Worm (Caenorhabditis elegans) whole organism, young adult: ENCODE data around the gene tomm-70.

Source experiments
- D2030.7 ChIP-seq: fragments of 200-800 bp; sonication (Bioruptor generic); IDR thresholded peaks from 2 replicates; pipeline ENCODE4 v1.3.6; 2022; ENCODE audit warnings: missing genetic modification reagents, missing genetic modification characterization, missing compliant biosample characterization
- F23B12.7 ChIP-seq: sonication (generic microtip); optimal IDR thresholded peaks from 2 replicates; lab custom pipeline; 2017; ENCODE audit warnings: missing genetic modification characterization, mild to moderate bottlenecking, missing compliant biosample characterization, antibody characterized with exemption, moderate library complexity; ENCODE audit not compliant: insufficient read depth
- F37B4.10 ChIP-seq: fragments of 200-800 bp; sonication (Bioruptor generic); IDR thresholded peaks from 2 replicates; pipeline ENCODE4 v1.3.6; 2022; ENCODE audit warnings: missing genetic modification characterization, missing compliant biosample characterization
- F49E8.2 ChIP-seq: sonication (generic microtip); optimal IDR thresholded peaks from 3 replicates; lab custom pipeline; 2017; ENCODE audit warnings: missing genetic modification characterization, mild to moderate bottlenecking, missing compliant biosample characterization, antibody characterized with exemption, moderate library complexity; ENCODE audit not compliant: insufficient read depth
- K12H6.12 ChIP-seq: fragments of 200-800 bp; sonication (Bioruptor generic); optimal IDR thresholded peaks from 2 replicates; lab custom pipeline; 2018; ENCODE audit warnings: mild to moderate bottlenecking, missing genetic modification characterization, missing compliant biosample characterization
- T07F8.4 ChIP-seq: sonication (generic microtip); optimal IDR thresholded peaks from 2 replicates; lab custom pipeline; 2016; ENCODE audit warnings: mild to moderate bottlenecking, missing genetic modification characterization, moderate library complexity, missing compliant biosample characterization
- ZK185.1 ChIP-seq: sonication (generic microtip); optimal IDR thresholded peaks from 2 replicates; lab custom pipeline; 2016; ENCODE audit warnings: mild to moderate bottlenecking, missing genetic modification characterization, missing compliant biosample characterization; ENCODE audit not compliant: poor library complexity, severe bottlenecking
- ama-1 ChIP-seq, 3 experiments: fragments of 150-350 bp in 1 of 3; sonication (generic microtip) in 2 of 3; optimal IDR thresholded peaks; 2 replicates each; lab custom pipeline; 2014 to 2018; ENCODE audit warnings: missing biosample characterization in 2 of 3, missing genetic modification characterization in 2 of 3, missing genetic modification reagents in 2 of 3
- attf-3 ChIP-seq: fragments of 200-800 bp; sonication (Bioruptor generic); conservative IDR thresholded peaks from 2 replicates; pipeline ENCODE4 v1.3.6; 2022; ENCODE audit warnings: missing genetic modification reagents, missing genetic modification characterization, missing compliant biosample characterization
- attf-5 ChIP-seq: fragments of 200-800 bp; sonication (Bioruptor generic); optimal IDR thresholded peaks from 2 replicates; lab custom pipeline; 2018; ENCODE audit warnings: mild to moderate bottlenecking, missing genetic modification characterization, missing compliant biosample characterization
- bed-1 ChIP-seq: fragments of 200-800 bp; sonication (Bioruptor generic); IDR thresholded peaks from 2 replicates; pipeline ENCODE4 v1.3.6; 2022; ENCODE audit warnings: missing genetic modification reagents, missing genetic modification characterization, missing compliant biosample characterization
- ccch-3 ChIP-seq: fragments of 200-800 bp; sonication (Bioruptor generic); optimal IDR thresholded peaks from 2 replicates; lab custom pipeline; 2018; ENCODE audit warnings: mild to moderate bottlenecking, missing genetic modification characterization, missing compliant biosample characterization
- cebp-1 ChIP-seq, 2 experiments: fragments of 200-800 bp in 1 of 2; sonication (Bioruptor generic) in 1 of 2; sonication (generic microtip) in 1 of 2; IDR thresholded peaks in 1 of 2; optimal IDR thresholded peaks in 1 of 2; 2 replicates each; pipeline versions ENCODE4 v1.3.6 to Lab custom; 2017 to 2022; ENCODE audit warnings: missing compliant biosample characterization in 2 of 2, missing genetic modification characterization in 2 of 2, mild to moderate bottlenecking in 1 of 2, missing genetic modification reagents in 1 of 2, moderate library complexity in 1 of 2
- ceh-40 ChIP-seq: fragments of 200-800 bp; sonication (Bioruptor generic); IDR thresholded peaks from 2 replicates; pipeline ENCODE4 v1.3.6; 2022; ENCODE audit warnings: missing genetic modification characterization, missing compliant biosample characterization
- let-607 ChIP-seq, 2 experiments: fragments of 200-800 bp in 1 of 2; sonication (Bioruptor generic) in 1 of 2; sonication (generic microtip) in 1 of 2; optimal IDR thresholded peaks; 2 replicates each; lab custom pipeline; 2016 to 2018; ENCODE audit warnings: mild to moderate bottlenecking in 2 of 2, missing compliant biosample characterization in 2 of 2, missing genetic modification characterization in 2 of 2, moderate library complexity in 2 of 2, missing genotype in 1 of 2
- lin-26 ChIP-seq: fragments of 200-800 bp; sonication (Bioruptor generic); IDR thresholded peaks from 2 replicates; pipeline ENCODE4 v1.3.6; 2022; ENCODE audit warnings: missing genetic modification reagents, missing genetic modification characterization, missing compliant biosample characterization
- lin-35 ChIP-seq, 3 experiments: fragments of 150-350 bp in 2 of 3; sonication (generic microtip) in 1 of 3; optimal IDR thresholded peaks; 2 replicates each; lab custom pipeline; 2014 to 2018; ENCODE audit warnings: missing biosample characterization in 3 of 3, missing genetic modification characterization in 3 of 3, missing genetic modification reagents in 3 of 3
- lin-40 ChIP-seq: sonication (generic microtip); optimal IDR thresholded peaks from 2 replicates; lab custom pipeline; 2016; ENCODE audit warnings: missing genetic modification characterization, mild to moderate bottlenecking, missing compliant biosample characterization, missing genotype, missing genetic modification reagents
- lsl-1 ChIP-seq: fragments of 200-800 bp; sonication (Bioruptor generic); optimal IDR thresholded peaks from 2 replicates; lab custom pipeline; 2018; ENCODE audit warnings: mild to moderate bottlenecking, missing genetic modification characterization, moderate library complexity, missing compliant biosample characterization
- madf-6 ChIP-seq: fragments of 200-800 bp; sonication (Bioruptor generic); IDR thresholded peaks from 2 replicates; pipeline ENCODE4 v1.3.6; 2022; ENCODE audit warnings: missing genetic modification reagents, missing genetic modification characterization, missing compliant biosample characterization
- mcd-1 ChIP-seq: fragments of 200-800 bp; sonication (Bioruptor generic); IDR thresholded peaks from 2 replicates; pipeline ENCODE4 v1.3.6; 2022; ENCODE audit warnings: missing genetic modification reagents, missing genetic modification characterization, missing compliant biosample characterization
- mxl-1 ChIP-seq: sonication (generic microtip); optimal IDR thresholded peaks from 2 replicates; lab custom pipeline; 2016; ENCODE audit warnings: missing genetic modification characterization, missing compliant biosample characterization
- nfyb-1 ChIP-seq: fragments of 200-800 bp; sonication (Bioruptor generic); IDR thresholded peaks from 2 replicates; pipeline ENCODE4 v1.3.6; 2022; ENCODE audit warnings: missing genetic modification reagents, missing genetic modification characterization, missing compliant biosample characterization
- nhr-80 ChIP-seq: sonication (generic microtip); optimal IDR thresholded peaks from 2 replicates; lab custom pipeline; 2016; ENCODE audit warnings: missing genetic modification characterization, missing compliant biosample characterization
- pbrm-1 ChIP-seq: fragments of 200-800 bp; sonication (Bioruptor generic); IDR thresholded peaks from 2 replicates; pipeline ENCODE4 v1.3.6; 2022; ENCODE audit warnings: missing genetic modification reagents, missing genetic modification characterization, missing compliant biosample characterization
- rcor-1 ChIP-seq: fragments of 200-800 bp; sonication (Bioruptor generic); IDR thresholded peaks from 2 replicates; pipeline ENCODE4 v1.3.6; 2022; ENCODE audit warnings: missing genetic modification reagents, missing genetic modification characterization, missing compliant biosample characterization
- rpc-1 ChIP-seq, 2 experiments: fragments of 150-350 bp in 1 of 2; sonication (generic microtip) in 1 of 2; optimal IDR thresholded peaks; 2 replicates each; lab custom pipeline; 2014 to 2018; ENCODE audit warnings: missing biosample characterization in 1 of 2, missing genetic modification characterization in 1 of 2, missing genetic modification reagents in 1 of 2, missing genotype in 1 of 2
- sea-2 ChIP-seq: fragments of 200-800 bp; sonication (Bioruptor generic); IDR thresholded peaks from 2 replicates; pipeline ENCODE4 v1.3.6; 2022; ENCODE audit warnings: missing genetic modification characterization, missing compliant biosample characterization
- snpc-1.1 ChIP-seq: sonication (generic microtip); optimal IDR thresholded peaks from 2 replicates; lab custom pipeline; 2017; ENCODE audit warnings: missing genetic modification characterization, mild to moderate bottlenecking, missing compliant biosample characterization, antibody characterized with exemption, moderate library complexity, missing genotype, missing genetic modification reagents; ENCODE audit not compliant: insufficient read depth
- snpc-1.3 ChIP-seq: sonication (generic microtip); optimal IDR thresholded peaks from 2 replicates; lab custom pipeline; 2017; ENCODE audit warnings: missing genetic modification characterization, mild to moderate bottlenecking, missing compliant biosample characterization, antibody characterized with exemption, moderate library complexity, missing genotype, missing genetic modification reagents; ENCODE audit not compliant: insufficient read depth
- snpc-3.4 ChIP-seq: sonication (generic microtip); optimal IDR thresholded peaks from 2 replicates; lab custom pipeline; 2017; ENCODE audit warnings: missing genetic modification characterization, mild to moderate bottlenecking, missing compliant biosample characterization, antibody characterized with exemption, moderate library complexity, missing genotype, missing genetic modification reagents
- snpc-4 ChIP-seq, 5 experiments: fragments of 150-350 bp in 1 of 5; sonication (generic microtip) in 4 of 5; optimal IDR thresholded peaks; 2 replicates each; lab custom pipeline; 2014 to 2018; ENCODE audit warnings: missing genetic modification characterization in 5 of 5, missing biosample characterization in 3 of 5, antibody characterized with exemption in 2 of 5, mild to moderate bottlenecking in 2 of 5, missing compliant biosample characterization in 2 of 5, missing genotype in 2 of 5, moderate library complexity in 2 of 5, missing genetic modification reagents in 1 of 5
- somi-1 ChIP-seq: fragments of 200-800 bp; sonication (Bioruptor generic); optimal IDR thresholded peaks from 2 replicates; lab custom pipeline; 2018; ENCODE audit warnings: mild to moderate bottlenecking, missing genetic modification characterization, missing compliant biosample characterization
- tbp1 ChIP-seq: fragments of 200-800 bp; sonication (Bioruptor generic); optimal IDR thresholded peaks from 2 replicates; lab custom pipeline; 2018; ENCODE audit warnings: mild to moderate bottlenecking, missing genetic modification characterization, missing compliant biosample characterization
- unc-130 ChIP-seq: sonication (generic microtip); optimal IDR thresholded peaks from 2 replicates; lab custom pipeline; 2016; ENCODE audit warnings: missing genetic modification reagents, missing genetic modification characterization, missing compliant biosample characterization
- unc-62 ChIP-seq: fragments of 150-350 bp; optimal IDR thresholded peaks from 2 replicates; lab custom pipeline; 2014; ENCODE audit warnings: missing biosample characterization, missing genetic modification reagents, missing genetic modification characterization
- ztf-18 ChIP-seq: sonication (generic microtip); optimal IDR thresholded peaks from 2 replicates; lab custom pipeline; 2016; ENCODE audit warnings: missing genotype, mild to moderate bottlenecking, missing genetic modification characterization, missing compliant biosample characterization
- ztf-22 ChIP-seq: fragments of 200-800 bp; sonication (Bioruptor generic); optimal IDR thresholded peaks from 2 replicates; lab custom pipeline; 2018; ENCODE audit warnings: mild to moderate bottlenecking, missing genetic modification characterization, moderate library complexity, missing compliant biosample characterization
- ztf-26 ChIP-seq: sonication (generic microtip); optimal IDR thresholded peaks from 2 replicates; lab custom pipeline; 2017; ENCODE audit warnings: missing genetic modification characterization, missing compliant biosample characterization

tomm-70 gene

ce11 chrIII:8770243-8770642 lies 15.7 kb upstream of the tomm-70 start:
- no peak for TF ChIP-seq rcor-1 (GFP tag; lab: Robert Waterston, UW)
- TF ChIP-seq lin-26 (GFP tag; lab: Robert Waterston, UW), result peak; percentile 59; the same call in 1 of the 2 replicates
- TF ChIP-seq, all 124 proteins: peak for 1

DNA sequence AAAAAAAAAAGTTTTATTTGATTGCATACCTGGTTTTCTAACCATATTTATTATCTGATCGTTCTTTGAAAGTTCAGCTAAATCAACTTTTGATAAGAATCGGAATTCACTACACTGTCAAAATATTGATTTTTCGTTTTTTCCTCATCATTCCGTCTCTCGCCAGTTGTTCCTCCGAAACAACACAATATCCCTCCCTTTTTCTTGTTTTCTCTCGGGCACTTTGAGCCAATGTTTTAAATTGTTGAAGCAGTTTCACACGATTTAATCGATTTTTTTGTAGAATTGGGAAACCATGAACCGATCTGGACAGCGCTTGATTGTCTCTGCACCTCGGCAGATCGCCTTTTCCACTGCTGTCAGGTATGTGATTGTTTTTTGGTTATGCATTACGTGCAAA lies 14.7 kb upstream of the tomm-70 start, which contains the start of gene K02D10.1:
TSS of gene K02D10.1 (plus strand) at position 284 of the 400 bp plus-strand sequence.
- TF ChIP-seq ztf-22 (GFP tag; lab: Kevin White, UChicago) (no peak), ama-1 (optimal IDR thresholded peaks at IDR 0.05; lab: Kevin White, UChicago) (peak; percentile 56), ama-1 (GFP tag; optimal IDR thresholded peaks at IDR 0.05; lab: Kevin White, UChicago) (no peak)
- TF ChIP-seq, all 124 proteins: peak for 1

ce11 chrIII:8767889-8768361 lies 13.4 kb upstream of the tomm-70 start, which contains the start of gene mtss-1:
Gene mtss-1 (plus strand): TSS chrIII:8768311.
- TF ChIP-seq ceh-40 (no peak), ama-1 (optimal IDR thresholded peaks at IDR 0.05; lab: Kevin White, UChicago) (no peak), ama-1 (GFP tag; optimal IDR thresholded peaks at IDR 0.05; lab: Kevin White, UChicago) (no peak), tbp1 (GFP tag; lab: Kevin White, UChicago) (peak; percentile 30), attf-5 (GFP tag; lab: Kevin White, UChicago) (peak; percentile 37), F37B4.10 (GFP tag; lab: Robert Waterston, UW) (no peak), unc-130 (GFP tag; lab: Kevin White, UChicago) (peak; percentile 8), snpc-1.3 (tag; lab: Kevin White, UChicago) (peak; percentile 84), ztf-22 (GFP tag; lab: Kevin White, UChicago) (no peak), K12H6.12 (tag; lab: Kevin White, UChicago) (no peak), pbrm-1 (peak; percentile 29; the same call in 1 of the 2 replicates), sea-2 (GFP tag; lab: Robert Waterston, UW) (no peak), madf-6 (GFP tag; lab: Robert Waterston, UW) (peak; percentile 60; the same call in 1 of the 2 replicates), unc-62 (no peak), cebp-1 (GFP tag; IDR thresholded peaks at IDR 0.05; lab: Robert Waterston, UW) (no peak), cebp-1 (tag; optimal IDR thresholded peaks at IDR 0.05; lab: Kevin White, UChicago) (peak; percentile 62), somi-1 (no peak), lin-35 (GFP tag; optimal IDR thresholded peaks at IDR 0.05; lab: Kevin White, UChicago) (peak in 1 of 3 experiments; percentile 15), lsl-1 (GFP tag; lab: Kevin White, UChicago) (peak; percentile 55), snpc-3.4 (tag; lab: Kevin White, UChicago) (peak; percentile 44), ccch-3 (GFP tag; lab: Kevin White, UChicago) (no peak), T07F8.4 (no peak), F23B12.7 (tag; lab: Kevin White, UChicago) (peak; percentile 36), mxl-1 (tag; lab: Kevin White, UChicago) (no peak), snpc-1.1 (peak; percentile 11), mcd-1 (GFP tag; lab: Robert Waterston, UW) (peak; percentile 54), lin-26 (GFP tag; lab: Robert Waterston, UW) (no peak), rpc-1 (optimal IDR thresholded peaks at IDR 0.05; lab: Kevin White, UChicago) (peak; percentile 41), rpc-1 (tag; optimal IDR thresholded peaks at IDR 0.05; lab: Kevin White, UChicago) (no peak), nhr-80 (tag; lab: Kevin White, UChicago) (peak; percentile 27), nfyb-1 (GFP tag; lab: Robert Waterston, UW) (peak; percentile 51; the same call in 1 of the 2 replicates), ZK185.1 (peak; percentile 16), lin-40 (peak; percentile 29), D2030.7 (0 out of 2 replicates have a peak, but pooled peaks have one; percentile 17), let-607 (tag; optimal IDR thresholded peaks at IDR 0.05; lab: Kevin White, UChicago) (peak in 1 of 2 experiments; percentile 13), F49E8.2 (tag; lab: Kevin White, UChicago) (peak; percentile 9), ztf-26 (tag; lab: Kevin White, UChicago) (no peak), snpc-4 (GFP tag; optimal IDR thresholded peaks at IDR 0.05; lab: Kevin White, UChicago) (peak; percentile 3), snpc-4 (tag; optimal IDR thresholded peaks at IDR 0.05; lab: Kevin White, UChicago) (peak in 2 of 4 experiments; percentile 33 to 53), attf-3 (GFP tag; lab: Robert Waterston, UW) (0 out of 2 replicates have a peak, but pooled peaks have one; percentile 23), ztf-18 (tag; lab: Kevin White, UChicago) (peak; percentile 61), bed-1 (no peak)
